Worm (Caenorhabditis elegans) whole organism, L1 larva: ENCODE results near the gene gst-37.

Experiments
- ceh-82 ChIP-seq, 3 experiments: fragments of 150-350 bp in 1 of 3; sonication (generic microtip) in 2 of 3; optimal IDR thresholded peaks; 2 replicates each; lab custom pipeline; 2014 to 2017; ENCODE audit warnings: missing biosample characterization in 3 of 3, missing genetic modification characterization in 3 of 3
- ces-1 ChIP-seq: fragments of 150-350 bp; optimal IDR thresholded peaks from 2 replicates; lab custom pipeline; 2014; ENCODE audit warnings: missing biosample characterization, missing genetic modification reagents, missing genetic modification characterization
- elt-2 ChIP-seq: sonication (generic microtip); optimal IDR thresholded peaks from 2 replicates; lab custom pipeline; 2016; ENCODE audit warnings: missing genetic modification characterization, mild to moderate bottlenecking, inconsistent platforms, missing compliant biosample characterization, missing genetic modification reagents
- lin-13 ChIP-seq: fragments of 150-350 bp; optimal IDR thresholded peaks from 2 replicates; lab custom pipeline; 2014; ENCODE audit warnings: missing biosample characterization, missing genetic modification reagents, missing genetic modification characterization
- nhr-11 ChIP-seq: fragments of 150-350 bp; optimal IDR thresholded peaks from 2 replicates; lab custom pipeline; 2014; ENCODE audit warnings: missing biosample characterization, missing genetic modification characterization
- nhr-12 ChIP-seq: sonication (generic microtip); optimal IDR thresholded peaks from 2 replicates; lab custom pipeline; 2017; ENCODE audit warnings: missing biosample characterization, missing genetic modification characterization
- unc-130 ChIP-seq: fragments of 150-350 bp; optimal IDR thresholded peaks from 2 replicates; lab custom pipeline; 2017; ENCODE audit warnings: missing biosample characterization, missing genetic modification characterization, inconsistent platforms
- unc-62 ChIP-seq: fragments of 150-350 bp; optimal IDR thresholded peaks from 2 replicates; lab custom pipeline; 2014; ENCODE audit warnings: missing biosample characterization, missing genetic modification reagents, missing genetic modification characterization
- zag-1 ChIP-seq: fragments of 150-350 bp; optimal IDR thresholded peaks from 2 replicates; lab custom pipeline; 2014; ENCODE audit warnings: missing biosample characterization, missing genetic modification characterization

- no peak for TF ChIP-seq nhr-11 (tag; lab: Kevin White, UChicago)
- no peak for TF ChIP-seq unc-62 (GFP tag; lab: Kevin White, UChicago)
- TF ChIP-seq elt-2 (tag; lab: Kevin White, UChicago) = no peak
- TF ChIP-seq ceh-82 (tag; optimal IDR thresholded peaks at IDR 0.05; lab: Kevin White, UChicago) = no peak
- TF ChIP-seq lin-13 (GFP tag; lab: Kevin White, UChicago) = no peak
- no peak for TF ChIP-seq zag-1 (tag; lab: Kevin White, UChicago)
- TF ChIP-seq ces-1 (GFP tag; lab: Kevin White, UChicago) = no peak
- no peak for TF ChIP-seq nhr-12
- TF ChIP-seq unc-130 (tag; lab: Kevin White, UChicago) = no peak
Observed at ce11 chrV:1928473-1928872, 7.1 kb downstream of the gst-37 start.
